Worm (Caenorhabditis elegans) whole organism, young adult: Measurements from ENCODE around the gene gst-27.

Experiments
- F10E7.11 ChIP-seq: sonication (generic microtip); optimal IDR thresholded peaks from 2 replicates; lab custom pipeline; 2017; ENCODE audit warnings: mild to moderate bottlenecking, missing genetic modification characterization, moderate library complexity, missing compliant biosample characterization
- F22D6.2 ChIP-seq: sonication (generic microtip); optimal IDR thresholded peaks from 2 replicates; lab custom pipeline; 2016; ENCODE audit warnings: mild to moderate bottlenecking, missing genetic modification characterization, missing compliant biosample characterization
- F39B2.1 ChIP-seq: fragments of 200-800 bp; sonication (Bioruptor generic); IDR thresholded peaks from 2 replicates; pipeline ENCODE4 v1.3.6; 2022; ENCODE audit warnings: missing genetic modification reagents, missing genetic modification characterization, missing compliant biosample characterization
- F49E8.2 ChIP-seq: sonication (generic microtip); optimal IDR thresholded peaks from 3 replicates; lab custom pipeline; 2017; ENCODE audit warnings: missing genetic modification characterization, mild to moderate bottlenecking, missing compliant biosample characterization, antibody characterized with exemption, moderate library complexity; ENCODE audit not compliant: insufficient read depth
- F52B5.7 ChIP-seq: sonication (generic microtip); optimal IDR thresholded peaks from 2 replicates; lab custom pipeline; 2016; ENCODE audit warnings: mild to moderate bottlenecking, missing genetic modification characterization, missing compliant biosample characterization
- F55B11.4 ChIP-seq: sonication (generic microtip); optimal IDR thresholded peaks from 2 replicates; lab custom pipeline; 2016; ENCODE audit warnings: missing compliant biosample characterization, missing genetic modification characterization, borderline replicate concordance; ENCODE audit not compliant: insufficient read depth
- F57C9.4 ChIP-seq: sonication (generic microtip); optimal IDR thresholded peaks from 2 replicates; lab custom pipeline; 2017; ENCODE audit warnings: mild to moderate bottlenecking, missing genetic modification characterization, missing compliant biosample characterization
- K12H6.12 ChIP-seq: fragments of 200-800 bp; sonication (Bioruptor generic); optimal IDR thresholded peaks from 2 replicates; lab custom pipeline; 2018; ENCODE audit warnings: mild to moderate bottlenecking, missing genetic modification characterization, missing compliant biosample characterization
- T26A5.8 ChIP-seq: sonication (generic microtip); optimal IDR thresholded peaks from 2 replicates; lab custom pipeline; 2016; ENCODE audit warnings: missing genetic modification characterization, missing compliant biosample characterization
- Y53G8AR.9 ChIP-seq: fragments of 200-800 bp; sonication (Bioruptor generic); conservative IDR thresholded peaks from 2 replicates; pipeline ENCODE4 v1.3.6; 2022; ENCODE audit warnings: missing genetic modification reagents, missing genetic modification characterization, missing compliant biosample characterization
- Y67H2A.10 ChIP-seq: fragments of 200-800 bp; sonication (Bioruptor generic); conservative IDR thresholded peaks from 2 replicates; pipeline ENCODE4 v1.3.6; 2022; ENCODE audit warnings: missing genetic modification reagents, missing genetic modification characterization, missing compliant biosample characterization
- Y95B8A.8 ChIP-seq: fragments of 200-800 bp; sonication (Bioruptor generic); IDR thresholded peaks from 2 replicates; pipeline ENCODE4 v1.3.6; 2022; ENCODE audit warnings: missing genetic modification reagents, missing genetic modification characterization, missing compliant biosample characterization
- ZK185.1 ChIP-seq: sonication (generic microtip); optimal IDR thresholded peaks from 2 replicates; lab custom pipeline; 2016; ENCODE audit warnings: mild to moderate bottlenecking, missing genetic modification characterization, missing compliant biosample characterization; ENCODE audit not compliant: poor library complexity, severe bottlenecking
- akir-1 ChIP-seq: fragments of 200-800 bp; sonication (Bioruptor generic); optimal IDR thresholded peaks from 2 replicates; lab custom pipeline; 2018; ENCODE audit warnings: mild to moderate bottlenecking, missing genetic modification characterization, moderate library complexity, missing compliant biosample characterization
- aptf-2 ChIP-seq: fragments of 200-800 bp; sonication (Bioruptor generic); conservative IDR thresholded peaks from 2 replicates; pipeline ENCODE4 v1.3.6; 2022; ENCODE audit warnings: missing genetic modification reagents, missing genetic modification characterization, missing compliant biosample characterization
- aptf-3 ChIP-seq: fragments of 200-800 bp; sonication (Bioruptor generic); IDR thresholded peaks from 2 replicates; pipeline ENCODE4 v1.3.6; 2022; ENCODE audit warnings: missing genetic modification characterization, missing compliant biosample characterization
- atf-7 ChIP-seq: sonication (generic microtip); optimal IDR thresholded peaks from 2 replicates; lab custom pipeline; 2017; ENCODE audit warnings: mild to moderate bottlenecking, missing genetic modification characterization, missing compliant biosample characterization
- attf-3 ChIP-seq: fragments of 200-800 bp; sonication (Bioruptor generic); conservative IDR thresholded peaks from 2 replicates; pipeline ENCODE4 v1.3.6; 2022; ENCODE audit warnings: missing genetic modification reagents, missing genetic modification characterization, missing compliant biosample characterization
- ccch-3 ChIP-seq: fragments of 200-800 bp; sonication (Bioruptor generic); optimal IDR thresholded peaks from 2 replicates; lab custom pipeline; 2018; ENCODE audit warnings: mild to moderate bottlenecking, missing genetic modification characterization, missing compliant biosample characterization
- cebp-1 ChIP-seq, 2 experiments: fragments of 200-800 bp in 1 of 2; sonication (Bioruptor generic) in 1 of 2; sonication (generic microtip) in 1 of 2; IDR thresholded peaks in 1 of 2; optimal IDR thresholded peaks in 1 of 2; 2 replicates each; pipeline versions ENCODE4 v1.3.6 to Lab custom; 2017 to 2022; ENCODE audit warnings: missing compliant biosample characterization in 2 of 2, missing genetic modification characterization in 2 of 2, mild to moderate bottlenecking in 1 of 2, missing genetic modification reagents in 1 of 2, moderate library complexity in 1 of 2
- cebp-2 ChIP-seq: fragments of 200-800 bp; sonication (Bioruptor generic); IDR thresholded peaks from 2 replicates; pipeline ENCODE4 v1.3.6; 2022; ENCODE audit warnings: missing genetic modification characterization, missing compliant biosample characterization
- ceh-27 ChIP-seq: fragments of 200-800 bp; sonication (Bioruptor generic); optimal IDR thresholded peaks from 2 replicates; lab custom pipeline; 2018; ENCODE audit warnings: mild to moderate bottlenecking, missing genetic modification characterization, moderate library complexity, missing compliant biosample characterization
- die-1 ChIP-seq: sonication (generic microtip); optimal IDR thresholded peaks from 2 replicates; lab custom pipeline; 2016; ENCODE audit warnings: missing genotype, mild to moderate bottlenecking, missing genetic modification characterization, missing compliant biosample characterization
- dpl-1 ChIP-seq: fragments of 150-350 bp; optimal IDR thresholded peaks from 2 replicates; lab custom pipeline; 2014; ENCODE audit warnings: missing biosample characterization, missing genetic modification reagents, missing genetic modification characterization
- egl-44 ChIP-seq: fragments of 200-800 bp; sonication (Bioruptor generic); IDR thresholded peaks from 2 replicates; pipeline ENCODE4 v1.3.6; 2022; ENCODE audit warnings: missing genetic modification reagents, missing genetic modification characterization, missing compliant biosample characterization
- ekl-4 ChIP-seq: fragments of 200-800 bp; sonication (Bioruptor generic); IDR thresholded peaks from 2 replicates; pipeline ENCODE4 v1.3.6; 2022; ENCODE audit warnings: missing genetic modification reagents, missing genetic modification characterization, missing compliant biosample characterization
- him-1 ChIP-seq: sonication (generic microtip); optimal IDR thresholded peaks from 2 replicates; lab custom pipeline; 2016; ENCODE audit warnings: missing genotype, missing genetic modification reagents, missing genetic modification characterization, missing compliant biosample characterization
- hlh-26 ChIP-seq: fragments of 200-800 bp; sonication (Bioruptor generic); conservative IDR thresholded peaks from 2 replicates; pipeline ENCODE4 v1.3.6; 2022; ENCODE audit warnings: missing genetic modification reagents, missing genetic modification characterization, missing compliant biosample characterization
- hmg-20 ChIP-seq: fragments of 200-800 bp; sonication (Bioruptor generic); IDR thresholded peaks from 2 replicates; pipeline ENCODE4 v1.3.6; 2022; ENCODE audit warnings: missing genetic modification reagents, missing genetic modification characterization, missing compliant biosample characterization
- hsf-1 ChIP-seq: fragments of 200-800 bp; sonication (Bioruptor generic); IDR thresholded peaks from 2 replicates; pipeline ENCODE4 v1.3.6; 2022; ENCODE audit warnings: missing genetic modification reagents, missing genetic modification characterization, missing compliant biosample characterization
- let-526 ChIP-seq: fragments of 200-800 bp; sonication (Bioruptor generic); IDR thresholded peaks from 2 replicates; pipeline ENCODE4 v1.3.6; 2022; ENCODE audit warnings: missing genetic modification reagents, missing genetic modification characterization, missing compliant biosample characterization
- madf-6 ChIP-seq: fragments of 200-800 bp; sonication (Bioruptor generic); IDR thresholded peaks from 2 replicates; pipeline ENCODE4 v1.3.6; 2022; ENCODE audit warnings: missing genetic modification reagents, missing genetic modification characterization, missing compliant biosample characterization
- mel-28 ChIP-seq: sonication (generic microtip); optimal IDR thresholded peaks from 2 replicates; lab custom pipeline; 2016; ENCODE audit warnings: borderline replicate concordance, mild to moderate bottlenecking, missing genetic modification characterization, missing compliant biosample characterization
- nfya-1 ChIP-seq: sonication (generic microtip); optimal IDR thresholded peaks from 2 replicates; lab custom pipeline; 2017; ENCODE audit warnings: antibody characterized with exemption, missing compliant biosample characterization, missing genetic modification characterization, borderline replicate concordance; ENCODE audit not compliant: insufficient read depth
- nfya-2 ChIP-seq: fragments of 200-800 bp; sonication (Bioruptor generic); IDR thresholded peaks from 2 replicates; pipeline ENCODE4 v1.3.6; 2022; ENCODE audit warnings: missing genetic modification reagents, missing genetic modification characterization, missing compliant biosample characterization
- nhr-120 ChIP-seq: fragments of 200-800 bp; sonication (Bioruptor generic); IDR thresholded peaks from 2 replicates; pipeline ENCODE4 v1.3.6; 2022; ENCODE audit warnings: missing genetic modification characterization, missing compliant biosample characterization
- nhr-90 ChIP-seq: sonication (generic microtip); optimal IDR thresholded peaks from 2 replicates; lab custom pipeline; 2016; ENCODE audit warnings: missing genotype, mild to moderate bottlenecking, missing genetic modification characterization, missing compliant biosample characterization
- pbrm-1 ChIP-seq: fragments of 200-800 bp; sonication (Bioruptor generic); IDR thresholded peaks from 2 replicates; pipeline ENCODE4 v1.3.6; 2022; ENCODE audit warnings: missing genetic modification reagents, missing genetic modification characterization, missing compliant biosample characterization
- snpc-3.4 ChIP-seq: sonication (generic microtip); optimal IDR thresholded peaks from 2 replicates; lab custom pipeline; 2017; ENCODE audit warnings: missing genetic modification characterization, mild to moderate bottlenecking, missing compliant biosample characterization, antibody characterized with exemption, moderate library complexity, missing genotype, missing genetic modification reagents
- tbp1 ChIP-seq: fragments of 200-800 bp; sonication (Bioruptor generic); optimal IDR thresholded peaks from 2 replicates; lab custom pipeline; 2018; ENCODE audit warnings: mild to moderate bottlenecking, missing genetic modification characterization, missing compliant biosample characterization
- tlf-1 ChIP-seq: fragments of 200-800 bp; sonication (Bioruptor generic); optimal IDR thresholded peaks from 2 replicates; lab custom pipeline; 2018; ENCODE audit warnings: mild to moderate bottlenecking, missing genetic modification characterization, missing compliant biosample characterization
- unc-62 ChIP-seq: fragments of 150-350 bp; optimal IDR thresholded peaks from 2 replicates; lab custom pipeline; 2014; ENCODE audit warnings: missing biosample characterization, missing genetic modification reagents, missing genetic modification characterization
- xnd-1 ChIP-seq: sonication (generic microtip); optimal IDR thresholded peaks from 2 replicates; lab custom pipeline; 2016; ENCODE audit warnings: missing genotype, missing genetic modification reagents, missing genetic modification characterization, missing compliant biosample characterization
- zfh-2 ChIP-seq: fragments of 200-800 bp; sonication (Bioruptor generic); conservative IDR thresholded peaks from 2 replicates; pipeline ENCODE4 v1.3.6; 2022; ENCODE audit warnings: missing genetic modification reagents, missing genetic modification characterization, missing compliant biosample characterization
- zim-3 ChIP-seq: sonication (generic microtip); optimal IDR thresholded peaks from 2 replicates; lab custom pipeline; 2017; ENCODE audit warnings: mild to moderate bottlenecking, missing genetic modification characterization, moderate library complexity, missing compliant biosample characterization
- ztf-26 ChIP-seq: sonication (generic microtip); optimal IDR thresholded peaks from 2 replicates; lab custom pipeline; 2017; ENCODE audit warnings: missing genetic modification characterization, missing compliant biosample characterization

gst-27 gene

ce11 chrII:15165681-15166235, at the start of gene gst-27:
Gene gst-27, minus strand, starts transcription at chrII:15165731.
- peak; percentile 94 for TF ChIP-seq ceh-27
- peak; percentile 82 for TF ChIP-seq K12H6.12 (tag; lab: Kevin White, UChicago)
- TF ChIP-seq ztf-26, result peak; percentile 91
- peak; percentile 86 for TF ChIP-seq cebp-2 (GFP tag; lab: Robert Waterston, UW)
- TF ChIP-seq Y95B8A.8 (GFP tag; lab: Robert Waterston, UW), result no peak
- TF ChIP-seq hmg-20 (GFP tag; lab: Robert Waterston, UW), result peak; percentile 72; the same call in 1 of the 2 replicates
- TF ChIP-seq atf-7, result peak; percentile 78
- TF ChIP-seq zfh-2 (GFP tag; lab: Robert Waterston, UW), result peak; percentile 86
- peak; percentile 60; the same call in 1 of the 2 replicates for TF ChIP-seq attf-3
- no peak for TF ChIP-seq xnd-1 (tag; lab: Kevin White, UChicago)
- TF ChIP-seq madf-6 (GFP tag; lab: Robert Waterston, UW), result peak; percentile 74
- TF ChIP-seq pbrm-1 (GFP tag; lab: Robert Waterston, UW), result peak; percentile 81
- peak; percentile 92 for TF ChIP-seq zim-3 (tag; lab: Kevin White, UChicago)
- no peak for TF ChIP-seq nfya-2 (GFP tag; lab: Robert Waterston, UW)
- TF ChIP-seq let-526, result peak; percentile 72; the same call in 1 of the 2 replicates
- no peak for TF ChIP-seq unc-62 (GFP tag; lab: Kevin White, UChicago)
- TF ChIP-seq cebp-1 (GFP tag; IDR thresholded peaks at IDR 0.05; lab: Robert Waterston, UW), result no peak
- TF ChIP-seq cebp-1 (tag; optimal IDR thresholded peaks at IDR 0.05; lab: Kevin White, UChicago), result peak; percentile 86
- TF ChIP-seq nfya-1 (tag; lab: Kevin White, UChicago), result no peak
- 0 out of 2 replicates have a peak, but pooled peaks have one; percentile 47 for TF ChIP-seq aptf-3 (GFP tag; lab: Robert Waterston, UW)
- TF ChIP-seq snpc-3.4, result peak; percentile 83
- TF ChIP-seq nhr-90 (tag; lab: Kevin White, UChicago), result peak; percentile 95
- 0 out of 2 replicates have a peak, but pooled peaks have one; percentile 72 for TF ChIP-seq nhr-120 (GFP tag; lab: Robert Waterston, UW)
- TF ChIP-seq F57C9.4 (tag; lab: Kevin White, UChicago), result peak; percentile 39
- TF ChIP-seq egl-44, result peak; percentile 90
- TF ChIP-seq Y53G8AR.9 (GFP tag; lab: Robert Waterston, UW), result peak; percentile 79
- TF ChIP-seq Y67H2A.10 (GFP tag; lab: Robert Waterston, UW), result no peak
- peak; percentile 79 for TF ChIP-seq ekl-4
- TF ChIP-seq ccch-3 (GFP tag; lab: Kevin White, UChicago), result peak; percentile 55
- TF ChIP-seq mel-28, result peak; percentile 79
- peak; percentile 22 for TF ChIP-seq T26A5.8 (tag; lab: Kevin White, UChicago)
- peak; percentile 97 for TF ChIP-seq tbp1 (GFP tag; lab: Kevin White, UChicago)
- peak; percentile 95 for TF ChIP-seq die-1 (tag; lab: Kevin White, UChicago)
- TF ChIP-seq tlf-1 (GFP tag; lab: Kevin White, UChicago), result peak; percentile 76
- no peak for TF ChIP-seq hlh-26 (GFP tag; lab: Robert Waterston, UW)
- TF ChIP-seq F55B11.4 (tag; lab: Kevin White, UChicago), result no peak
- TF ChIP-seq F22D6.2 (tag; lab: Kevin White, UChicago), result peak; percentile 67
- TF ChIP-seq F49E8.2 (tag; lab: Kevin White, UChicago), result peak; percentile 88
- peak; percentile 88 for TF ChIP-seq him-1 (tag; lab: Kevin White, UChicago)
- peak; percentile 23 for TF ChIP-seq akir-1 (GFP tag; lab: Kevin White, UChicago)
- TF ChIP-seq F39B2.1, result no peak
- peak; percentile 31 for TF ChIP-seq F10E7.11
- peak; percentile 41 for TF ChIP-seq dpl-1 (GFP tag; lab: Kevin White, UChicago)
- peak; percentile 72 for TF ChIP-seq hsf-1 (GFP tag; lab: Robert Waterston, UW)
- TF ChIP-seq F52B5.7, result peak; percentile 91
- peak; percentile 95 for TF ChIP-seq ZK185.1
- TF ChIP-seq aptf-2 (GFP tag; lab: Robert Waterston, UW), result no peak
